Worm (Caenorhabditis elegans) whole organism, L1 larva: Measurements from ENCODE around the gene mccc-1.

Source experiments
- C16A3.4 ChIP-seq: fragments of 150-350 bp; optimal IDR thresholded peaks from 2 replicates; lab custom pipeline; 2014; ENCODE audit warnings: missing biosample characterization, missing genetic modification characterization
- aha-1 ChIP-seq: fragments of 150-350 bp; optimal IDR thresholded peaks from 2 replicates; lab custom pipeline; 2014; ENCODE audit warnings: missing biosample characterization, missing genetic modification characterization
- alr-1 ChIP-seq: fragments of 200-800 bp; sonication (Bioruptor generic); optimal IDR thresholded peaks from 2 replicates; lab custom pipeline; 2018; ENCODE audit warnings: borderline replicate concordance, mild to moderate bottlenecking, missing genetic modification characterization, missing compliant biosample characterization
- blmp-1 ChIP-seq: fragments of 150-350 bp; optimal IDR thresholded peaks from 2 replicates; lab custom pipeline; 2014; ENCODE audit warnings: missing biosample characterization, missing genetic modification characterization
- ceh-8 ChIP-seq: fragments of 200-800 bp; sonication (Bioruptor generic); optimal IDR thresholded peaks from 2 replicates; lab custom pipeline; 2018; ENCODE audit warnings: mild to moderate bottlenecking, missing genetic modification characterization, moderate library complexity, missing compliant biosample characterization
- ceh-82 ChIP-seq, 3 experiments: fragments of 150-350 bp in 1 of 3; sonication (generic microtip) in 2 of 3; optimal IDR thresholded peaks; 2 replicates each; lab custom pipeline; 2014 to 2017; ENCODE audit warnings: missing biosample characterization in 3 of 3, missing genetic modification characterization in 3 of 3
- ceh-88 ChIP-seq: fragments of 200-800 bp; sonication (Bioruptor generic); IDR thresholded peaks from 2 replicates; pipeline ENCODE4 v1.3.6; 2022; ENCODE audit warnings: missing genetic modification characterization, missing compliant biosample characterization
- efl-3 ChIP-seq: fragments of 200-800 bp; sonication (Bioruptor generic); optimal IDR thresholded peaks from 2 replicates; lab custom pipeline; 2018; ENCODE audit warnings: mild to moderate bottlenecking, missing genetic modification characterization, missing compliant biosample characterization
- egl-27 ChIP-seq, 2 experiments: fragments of 150-350 bp in 1 of 2; sonication (generic microtip); optimal IDR thresholded peaks; 3 replicates each; lab custom pipeline; 2017 to 2018; ENCODE audit warnings: missing biosample characterization in 2 of 2, missing genetic modification characterization in 2 of 2, missing genetic modification reagents in 2 of 2
- ets-5 ChIP-seq: fragments of 200-800 bp; sonication (Bioruptor generic); IDR thresholded peaks from 2 replicates; pipeline ENCODE4 v1.3.6; 2022; ENCODE audit warnings: missing genetic modification characterization, missing compliant biosample characterization
- fkh-4 ChIP-seq: sonication (generic microtip); optimal IDR thresholded peaks from 2 replicates; lab custom pipeline; 2016; ENCODE audit warnings: missing compliant biosample characterization, missing genetic modification characterization, borderline replicate concordance
- fos-1 ChIP-seq: fragments of 150-350 bp; optimal IDR thresholded peaks from 2 replicates; lab custom pipeline; 2014; ENCODE audit warnings: missing biosample characterization, missing genetic modification characterization
- grh-1 ChIP-seq: fragments of 200-800 bp; sonication (Bioruptor generic); IDR thresholded peaks from 2 replicates; pipeline ENCODE4 v1.3.6; 2022; ENCODE audit warnings: missing genetic modification reagents, missing genetic modification characterization, missing compliant biosample characterization
- hpl-2 ChIP-seq: fragments of 150-350 bp; optimal IDR thresholded peaks from 2 replicates; lab custom pipeline; 2014; ENCODE audit warnings: missing biosample characterization, missing genetic modification reagents, missing genetic modification characterization
- isw-1 ChIP-seq: fragments of 200-800 bp; sonication (Bioruptor generic); IDR thresholded peaks from 2 replicates; pipeline ENCODE4 v1.3.6; 2022; ENCODE audit warnings: missing genetic modification characterization, missing compliant biosample characterization
- lin-13 ChIP-seq: fragments of 150-350 bp; optimal IDR thresholded peaks from 2 replicates; lab custom pipeline; 2014; ENCODE audit warnings: missing biosample characterization, missing genetic modification reagents, missing genetic modification characterization
- lin-35 ChIP-seq, 2 experiments: fragments of 150-350 bp; optimal IDR thresholded peaks; 2 replicates each; lab custom pipeline; 2014; ENCODE audit warnings: missing biosample characterization in 2 of 2, missing genetic modification characterization in 2 of 2, missing genetic modification reagents in 2 of 2
- mep-1 ChIP-seq: fragments of 150-350 bp; optimal IDR thresholded peaks from 2 replicates; lab custom pipeline; 2014; ENCODE audit warnings: missing biosample characterization, missing genetic modification characterization
- nhr-11 ChIP-seq: fragments of 150-350 bp; optimal IDR thresholded peaks from 2 replicates; lab custom pipeline; 2014; ENCODE audit warnings: missing biosample characterization, missing genetic modification characterization
- nhr-19 ChIP-seq: fragments of 200-800 bp; sonication (Bioruptor generic); conservative IDR thresholded peaks from 2 replicates; pipeline ENCODE4 v1.3.6; 2022; ENCODE audit warnings: missing genetic modification characterization, missing compliant biosample characterization
- nhr-28 ChIP-seq: fragments of 150-350 bp; optimal IDR thresholded peaks from 2 replicates; lab custom pipeline; 2014; ENCODE audit warnings: missing biosample characterization, missing genetic modification characterization
- nhr-47 ChIP-seq: sonication (generic microtip); optimal IDR thresholded peaks from 2 replicates; lab custom pipeline; 2016; ENCODE audit warnings: mild to moderate bottlenecking, missing genetic modification characterization, moderate library complexity, missing compliant biosample characterization
- nhr-84 ChIP-seq: sonication (generic microtip); optimal IDR thresholded peaks from 2 replicates; lab custom pipeline; 2017; ENCODE audit warnings: missing biosample characterization, missing genetic modification characterization
- nhr-85 ChIP-seq: sonication (generic microtip); peaks from one replicate; lab custom pipeline; 2016; ENCODE audit warnings: missing genetic modification characterization, inconsistent platforms, missing compliant biosample characterization
- nhr-90 ChIP-seq: sonication (generic microtip); optimal IDR thresholded peaks from 2 replicates; lab custom pipeline; 2016; ENCODE audit warnings: mild to moderate bottlenecking, missing genetic modification characterization, missing compliant biosample characterization; ENCODE audit not compliant: poor library complexity
- pag-3 ChIP-seq: sonication (generic microtip); optimal IDR thresholded peaks from 2 replicates; lab custom pipeline; 2017; ENCODE audit warnings: missing genetic modification characterization, mild to moderate bottlenecking, missing compliant biosample characterization, antibody characterized with exemption, borderline replicate concordance; ENCODE audit not compliant: insufficient read depth
- pax-3 ChIP-seq: fragments of 200-800 bp; sonication (Bioruptor generic); optimal IDR thresholded peaks from 2 replicates; lab custom pipeline; 2018; ENCODE audit warnings: mild to moderate bottlenecking, missing genetic modification characterization, moderate library complexity, missing compliant biosample characterization
- pqm-1 ChIP-seq: sonication (generic microtip); optimal IDR thresholded peaks from 3 replicates; lab custom pipeline; 2017; ENCODE audit warnings: missing biosample characterization, missing genetic modification characterization
- rnt-1 ChIP-seq: sonication (generic microtip); optimal IDR thresholded peaks from 2 replicates; lab custom pipeline; 2016; ENCODE audit warnings: mild to moderate bottlenecking, missing genetic modification characterization, moderate library complexity, missing compliant biosample characterization
- skn-1 ChIP-seq: fragments of 150-350 bp; optimal IDR thresholded peaks from 2 replicates; lab custom pipeline; 2014; ENCODE audit warnings: missing biosample characterization, missing genetic modification characterization
- snu-23 ChIP-seq: sonication (generic microtip); optimal IDR thresholded peaks from 2 replicates; lab custom pipeline; 2016; ENCODE audit warnings: missing genetic modification characterization, missing compliant biosample characterization
- sptf-1 ChIP-seq: fragments of 150-350 bp; optimal IDR thresholded peaks from 2 replicates; lab custom pipeline; 2014; ENCODE audit warnings: missing biosample characterization, missing genetic modification characterization
- unc-30 ChIP-seq: sonication (generic microtip); optimal IDR thresholded peaks from 2 replicates; lab custom pipeline; 2017; ENCODE audit warnings: missing biosample characterization, missing genetic modification characterization
- unc-86 ChIP-seq: sonication (generic microtip); optimal IDR thresholded peaks from 2 replicates; lab custom pipeline; 2016; ENCODE audit warnings: missing genetic modification characterization, missing compliant biosample characterization
- xbp-1 ChIP-seq: sonication (generic microtip); optimal IDR thresholded peaks from 2 replicates; lab custom pipeline; 2016; ENCODE audit warnings: missing genetic modification characterization, missing compliant biosample characterization
- zip-4 ChIP-seq: fragments of 200-800 bp; sonication (Bioruptor generic); optimal IDR thresholded peaks from 2 replicates; lab custom pipeline; 2018; ENCODE audit warnings: mild to moderate bottlenecking, missing genetic modification characterization, moderate library complexity, missing compliant biosample characterization

Gene mccc-1

ce11 chrIV:9857952-9858488, 26.4 kb upstream of the mccc-1 start, which contains the start of gene npp-1 (continued):
- TF ChIP-seq isw-1 (GFP tag; lab: Robert Waterston, UW) (peak; percentile 10; the same call in 1 of the 2 replicates), ceh-82 (tag; optimal IDR thresholded peaks at IDR 0.05; lab: Kevin White, UChicago) (peak in 1 of 3 experiments; percentile 20), C16A3.4 (tag; lab: Kevin White, UChicago) (peak; percentile 79)
- TF ChIP-seq, all 84 proteins: peak for 16

ce11 chrIV:9858970-9859369, 25.4 kb upstream of the mccc-1 start:
- TF ChIP-seq zip-4 (GFP tag; lab: Kevin White, UChicago) (no peak), snu-23 (GFP tag; lab: Kevin White, UChicago) (no peak), alr-1 (tag; lab: Kevin White, UChicago) (no peak), mep-1 (tag; lab: Kevin White, UChicago) (no peak), pqm-1 (tag; lab: Kevin White, UChicago) (no peak), nhr-28 (tag; lab: Kevin White, UChicago) (no peak), nhr-47 (tag; lab: Kevin White, UChicago) (no peak), grh-1 (GFP tag; lab: Robert Waterston, UW) (no peak), ceh-88 (GFP tag; lab: Robert Waterston, UW) (no peak), rnt-1 (tag; lab: Kevin White, UChicago) (no peak), unc-30 (no peak), hpl-2 (GFP tag; lab: Kevin White, UChicago) (no peak), nhr-90 (tag; lab: Kevin White, UChicago) (no peak), pax-3 (no peak), xbp-1 (tag; lab: Kevin White, UChicago) (no peak), efl-3 (GFP tag; lab: Kevin White, UChicago) (no peak), lin-35 (GFP tag; optimal IDR thresholded peaks at IDR 0.05; lab: Kevin White, UChicago) (no peak), blmp-1 (tag; lab: Kevin White, UChicago) (no peak), nhr-84 (tag; lab: Kevin White, UChicago) (no peak), pag-3 (no peak)

- TF ChIP-seq fos-1 (tag; lab: Kevin White, UChicago) = no peak
- TF ChIP-seq lin-13 (GFP tag; lab: Kevin White, UChicago) = no peak
- no peak for TF ChIP-seq rnt-1 (tag; lab: Kevin White, UChicago)
Measured at ce11 chrIV:9861921-9862320, 22.4 kb upstream of the mccc-1 start, which contains the start of gene K07F5.14. K07F5.14 (plus strand) TSS chrIV:9862221.

ce11 chrIV:9863817-9864216, 20.6 kb upstream of the mccc-1 start, which contains the start of gene K07F5.16:
K07F5.16 (plus strand) TSS chrIV:9864117.
- TF ChIP-seq skn-1 (tag; lab: Kevin White, UChicago) (no peak), zip-4 (GFP tag; lab: Kevin White, UChicago) (no peak), aha-1 (tag; lab: Kevin White, UChicago) (no peak), egl-27 (tag; optimal IDR thresholded peaks at IDR 0.05; lab: Kevin White, UChicago) (no peak), nhr-11 (no peak), nhr-85 (tag; lab: Kevin White, UChicago) (no peak), unc-86 (tag; lab: Kevin White, UChicago) (no peak), fkh-4 (no peak), ceh-8 (GFP tag; lab: Kevin White, UChicago) (no peak), ets-5 (GFP tag; lab: Robert Waterston, UW) (no peak), nhr-90 (tag; lab: Kevin White, UChicago) (no peak), xbp-1 (tag; lab: Kevin White, UChicago) (no peak), nhr-19 (GFP tag; lab: Robert Waterston, UW) (no peak), sptf-1 (tag; lab: Kevin White, UChicago) (no peak)
- TF ChIP-seq, all 84 proteins: peak for 0
